Worm (Caenorhabditis elegans): ENCODE data around the gene rom-4.

rom-4 gene

ce11 chrIV:17048257-17048656 is 52.6 kb downstream of the rom-4 start, which contains the start of gene athp-3:
TSS of gene athp-3 (minus strand) at chrIV:17048357.
- no peak for TF ChIP-seq ztf-11 (tag; optimal IDR thresholded peaks at IDR 0.05)
- no peak for TF ChIP-seq F44E2.7 (GFP tag; IDR thresholded peaks at IDR 0.05)
- TF ChIP-seq Y5F2A.4 (GFP tag; optimal IDR thresholded peaks at IDR 0.05) = no peak
- no peak for TF ChIP-seq spr-1 (tag; optimal IDR thresholded peaks at IDR 0.05)
- TF ChIP-seq ceh-20 (GFP tag; IDR thresholded peaks at IDR 0.05) = no peak
- TF ChIP-seq sdz-12 (GFP tag; optimal IDR thresholded peaks at IDR 0.05) = no peak
- no peak for TF ChIP-seq mes-2 (tag; optimal IDR thresholded peaks at IDR 0.05; ENCODE audit: poor library complexity, severe bottlenecking)

ce11 chrIV:17053261-17053660 is 57.6 kb downstream of the rom-4 start, which contains the start of gene Y116A8C.23:
TSS of gene Y116A8C.23 (plus strand) at chrIV:17053561.
- TF ChIP-seq dve-1 (tag; optimal IDR thresholded peaks at IDR 0.05; ENCODE audit: insufficient read depth) (no peak), zip-11 (GFP tag; IDR thresholded peaks at IDR 0.05) (no peak), nhr-102 (tag; optimal IDR thresholded peaks at IDR 0.05) (no peak), ztf-11 (tag; optimal IDR thresholded peaks at IDR 0.05) (no peak), nhr-76 (tag; optimal IDR thresholded peaks at IDR 0.05) (no peak), zip-2 (tag; optimal IDR thresholded peaks at IDR 0.05) (no peak), tag-97 (GFP tag; IDR thresholded peaks at IDR 0.05) (no peak), zfp-2 (tag; optimal IDR thresholded peaks at IDR 0.05) (no peak), saeg-2 (GFP tag; IDR thresholded peaks at IDR 0.05) (no peak), Y5F2A.4 (GFP tag; optimal IDR thresholded peaks at IDR 0.05) (no peak), pqm-1 (tag; optimal IDR thresholded peaks at IDR 0.05) (no peak), set-16 (GFP tag; IDR thresholded peaks at IDR 0.05) (no peak), dmd-8 (GFP tag; IDR thresholded peaks at IDR 0.05) (no peak), lin-38 (GFP tag; IDR thresholded peaks at IDR 0.05) (no peak), ama-1 (optimal IDR thresholded peaks at IDR 0.05) (no peak), hlh-30 (tag; optimal IDR thresholded peaks at IDR 0.05; ENCODE audit: insufficient read depth) (no peak), nhr-28 (tag; optimal IDR thresholded peaks at IDR 0.05) (no peak)

ce11 chrIV:17058036-17058435 is 62.4 kb downstream of the rom-4 start, which contains the start of gene Y116A8C.44:
TSS of gene Y116A8C.44 (minus strand) at chrIV:17058136.
- TF ChIP-seq F10B5.3 (tag; optimal IDR thresholded peaks at IDR 0.05) (no peak), ZK337.2 (GFP tag; IDR thresholded peaks at IDR 0.05) (no peak), nhr-28 (tag; optimal IDR thresholded peaks at IDR 0.05) (no peak), Y105C5A.15 (GFP tag; IDR thresholded peaks at IDR 0.05) (no peak), saeg-2 (GFP tag; IDR thresholded peaks at IDR 0.05) (no peak), zfp-3 (GFP tag; conservative IDR thresholded peaks at IDR 0.05) (no peak), F37D6.2 (tag; optimal IDR thresholded peaks at IDR 0.05) (no peak), mxl-2 (GFP tag; conservative IDR thresholded peaks at IDR 0.05) (no peak), unc-62 (GFP tag; optimal IDR thresholded peaks at IDR 0.05 in 1 of 2) (no peak), unc-62 (tag; optimal IDR thresholded peaks at IDR 0.05) (no peak), php-3 (GFP tag; IDR thresholded peaks at IDR 0.05) (no peak), tag-97 (GFP tag; IDR thresholded peaks at IDR 0.05) (no peak), gei-8 (GFP tag; optimal IDR thresholded peaks at IDR 0.05) (no peak), hlh-30 (tag; optimal IDR thresholded peaks at IDR 0.05; ENCODE audit: insufficient read depth) (no peak), jun-1 (tag; optimal IDR thresholded peaks at IDR 0.05) (no peak), Y48G9A.11 (GFP tag; IDR thresholded peaks at IDR 0.05) (no peak), ceh-62 (tag; optimal IDR thresholded peaks at IDR 0.05) (no peak), egl-27 (tag; optimal IDR thresholded peaks at IDR 0.05) (no peak), mes-2 (tag; optimal IDR thresholded peaks at IDR 0.05; ENCODE audit: poor library complexity, severe bottlenecking) (no peak), ceh-82 (tag; optimal IDR thresholded peaks at IDR 0.05) (no peak)
